Fruit fly (Drosophila melanogaster) whole organism, adult: ENCODE data around the gene CG31075.

ENCODE experiments used
- Hr96 ChIP-seq: fragments of 200-800 bp; sonication (Bioruptor generic); optimal IDR thresholded peaks from 2 replicates; lab custom pipeline; 2016; ENCODE audit warnings: missing biosample characterization, missing genetic modification characterization
- kay ChIP-seq: fragments of 200-800 bp; sonication (Bioruptor generic); peaks from one replicate; lab custom pipeline; 2016; ENCODE audit warnings: missing biosample characterization, missing genetic modification characterization, borderline replicate concordance

DNA sequence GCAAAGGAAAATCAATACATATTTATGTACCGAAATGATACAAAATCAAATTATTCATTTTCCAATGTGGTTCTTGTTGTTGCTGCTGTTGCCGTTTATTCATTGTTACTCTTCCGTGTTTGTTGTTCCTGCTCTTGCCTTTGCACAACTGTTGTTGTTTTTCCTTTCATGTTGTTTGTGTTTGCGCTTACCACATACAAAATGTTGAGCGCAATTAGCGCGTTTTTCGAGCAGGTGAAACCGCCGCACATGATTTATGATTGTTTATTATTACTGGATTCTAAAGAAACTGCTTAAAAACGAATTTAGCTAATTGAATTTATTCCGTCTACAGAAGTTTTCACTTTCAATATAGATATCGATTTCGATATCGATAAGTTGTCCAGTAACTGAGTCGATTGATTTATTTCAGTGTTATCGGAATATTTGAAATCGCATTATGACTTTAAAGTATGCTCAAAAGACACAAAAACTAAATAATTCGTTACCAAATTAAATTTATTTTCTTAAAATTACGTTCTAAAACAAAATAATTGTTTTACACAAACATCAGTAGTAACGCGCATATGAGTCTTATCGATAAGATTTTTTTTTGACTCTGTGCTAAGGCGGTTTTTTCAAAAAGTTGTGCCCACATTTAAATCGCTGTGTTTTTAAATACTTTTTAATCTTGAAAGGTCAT is 23.7 kb downstream of the CG31075 start, which contains the start of gene Tsp97E:
- TF ChIP-seq kay (no peak), Hr96 (GFP tag; lab: Kevin White, UChicago) (no peak)
